Worm (Caenorhabditis elegans): Measurements from ENCODE around the gene C28C12.11.

Gene C28C12.11

ce11 chrIV:8473756-8474155 lies at the start of gene C28C12.11:
C28C12.11 (plus strand) TSS chrIV:8474056.
- no peak for TF ChIP-seq nhr-237 (tag; optimal IDR thresholded peaks at IDR 0.05)

ce11 chrIV:8426537-8426936 lies 47.3 kb upstream of the C28C12.11 start, which contains the start of the genes T26A8.3 and tmem-231:
T26A8.3 (minus strand) TSS chrIV:8426637.
tmem-231 (plus strand) TSS chrIV:8426785.
- TF ChIP-seq sem-2 (GFP tag; optimal IDR thresholded peaks at IDR 0.05) (no peak), sptf-1 (tag; optimal IDR thresholded peaks at IDR 0.05) (no peak), mls-2 (tag; optimal IDR thresholded peaks at IDR 0.05) (no peak), M03D4.4 (tag; optimal IDR thresholded peaks at IDR 0.05) (no peak), mep-1 (tag; optimal IDR thresholded peaks at IDR 0.05) (no peak), blmp-1 (tag; optimal IDR thresholded peaks at IDR 0.05) (no peak), zip-8 (tag; optimal IDR thresholded peaks at IDR 0.05) (no peak), elt-3 (tag; optimal IDR thresholded peaks at IDR 0.05) (no peak), elt-1 (tag; optimal IDR thresholded peaks at IDR 0.05; ENCODE audit: borderline replicate concordance, insufficient read depth) (no peak), hlh-1 (tag; optimal IDR thresholded peaks at IDR 0.05) (no peak), snpc-4 (tag; optimal IDR thresholded peaks at IDR 0.05) (no peak), cnd-1 (tag; optimal IDR thresholded peaks at IDR 0.05) (no peak), ham-2 (GFP tag; optimal IDR thresholded peaks at IDR 0.05) (no peak)

DNA sequence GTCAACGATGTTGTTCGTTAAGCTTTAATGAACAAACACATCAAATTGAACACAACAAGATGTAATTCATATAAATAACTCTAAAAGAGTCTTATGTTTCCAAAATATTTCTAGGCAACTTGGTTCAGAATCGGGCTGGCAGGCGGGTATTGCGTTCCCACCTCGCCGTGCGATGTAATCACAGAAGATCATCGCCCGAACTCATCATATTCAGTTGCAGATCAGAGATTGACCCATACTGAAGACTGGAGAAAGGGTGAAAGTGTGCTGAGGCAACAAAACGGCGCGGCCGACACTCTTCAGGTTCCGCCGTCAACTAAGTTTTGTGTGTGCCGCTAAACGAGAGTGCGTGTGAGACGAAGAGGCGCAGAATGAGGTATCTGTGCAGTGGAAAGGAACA lies 45.4 kb upstream of the C28C12.11 start:
- no peak for TF ChIP-seq nhr-237 (tag; optimal IDR thresholded peaks at IDR 0.05)
- peak; percentile 30 for TF ChIP-seq pha-4 (tag; optimal IDR thresholded peaks at IDR 0.05)
- no peak for TF ChIP-seq mab-5 (tag; optimal IDR thresholded peaks at IDR 0.05)
- no peak for TF ChIP-seq ham-2 (GFP tag; optimal IDR thresholded peaks at IDR 0.05)
- peak; percentile 24 for TF ChIP-seq mls-2 (tag; optimal IDR thresholded peaks at IDR 0.05)
- peak; percentile 47 for TF ChIP-seq M03D4.4 (tag; optimal IDR thresholded peaks at IDR 0.05)
- no peak for TF ChIP-seq unc-62 (GFP tag; optimal IDR thresholded peaks at IDR 0.05)
- peak; percentile 73 for TF ChIP-seq lin-13 (tag; optimal IDR thresholded peaks at IDR 0.05)
- TF ChIP-seq unc-39 (tag; optimal IDR thresholded peaks at IDR 0.05): no peak
- peak; percentile 78 for TF ChIP-seq lsy-2 (tag; optimal IDR thresholded peaks at IDR 0.05)
- TF ChIP-seq tbx-8 (GFP tag; optimal IDR thresholded peaks at IDR 0.05): no peak
- TF ChIP-seq lin-32 (GFP tag; optimal IDR thresholded peaks at IDR 0.05): no peak
- no peak for TF ChIP-seq elt-1 (tag; optimal IDR thresholded peaks at IDR 0.05; ENCODE audit: borderline replicate concordance, insufficient read depth)
- TF ChIP-seq ztf-11 (tag; optimal IDR thresholded peaks at IDR 0.05): no peak
- TF ChIP-seq sptf-1 (tag; optimal IDR thresholded peaks at IDR 0.05): peak; percentile 59
- TF ChIP-seq cnd-1 (tag; optimal IDR thresholded peaks at IDR 0.05): peak; percentile 28
- TF ChIP-seq flh-1 (GFP tag; optimal IDR thresholded peaks at IDR 0.05): no peak
- peak; percentile 32 for TF ChIP-seq mep-1 (tag; optimal IDR thresholded peaks at IDR 0.05)
- peak; percentile 15 for TF ChIP-seq ceh-43 (GFP tag; optimal IDR thresholded peaks at IDR 0.05)
- no peak for TF ChIP-seq bed-3 (GFP tag; optimal IDR thresholded peaks at IDR 0.05)
- peak; percentile 36 for TF ChIP-seq ces-1 (GFP tag; optimal IDR thresholded peaks at IDR 0.05)
- no peak for TF ChIP-seq unc-120 (tag; optimal IDR thresholded peaks at IDR 0.05; ENCODE audit: poor library complexity, severe bottlenecking)
- TF ChIP-seq ceh-83 (GFP tag; optimal IDR thresholded peaks at IDR 0.05): peak; percentile 64
- peak; percentile 81 for TF ChIP-seq drap-1 (GFP tag; optimal IDR thresholded peaks at IDR 0.05)
- no peak for TF ChIP-seq zip-8 (tag; optimal IDR thresholded peaks at IDR 0.05)
- peak; percentile 9 for TF ChIP-seq nhr-2 (tag; optimal IDR thresholded peaks at IDR 0.05)
- no peak for TF ChIP-seq blmp-1 (tag; optimal IDR thresholded peaks at IDR 0.05)
- no peak for TF ChIP-seq nhr-28 (tag; optimal IDR thresholded peaks at IDR 0.05)
- no peak for TF ChIP-seq nhr-76 (tag; optimal IDR thresholded peaks at IDR 0.05)
- no peak for TF ChIP-seq elt-3 (tag; optimal IDR thresholded peaks at IDR 0.05)
- TF ChIP-seq snpc-4 (tag; optimal IDR thresholded peaks at IDR 0.05): no peak
- TF ChIP-seq sem-2 (GFP tag; optimal IDR thresholded peaks at IDR 0.05): peak; percentile 33
- no peak for TF ChIP-seq ceh-39 (tag; optimal IDR thresholded peaks at IDR 0.05)
- peak; percentile 49 for TF ChIP-seq hlh-1 (tag; optimal IDR thresholded peaks at IDR 0.05)
- no peak for TF ChIP-seq nhr-12 (tag; optimal IDR thresholded peaks at IDR 0.05)

Data from whole organism, mixed stage, embryonic.